Fruit fly (Drosophila melanogaster): Measurements from ENCODE around the gene Naa60.
A peak's percentile ranks its signal among the peaks of the same experiment; 100 is the strongest.

Gene Naa60

DNA sequence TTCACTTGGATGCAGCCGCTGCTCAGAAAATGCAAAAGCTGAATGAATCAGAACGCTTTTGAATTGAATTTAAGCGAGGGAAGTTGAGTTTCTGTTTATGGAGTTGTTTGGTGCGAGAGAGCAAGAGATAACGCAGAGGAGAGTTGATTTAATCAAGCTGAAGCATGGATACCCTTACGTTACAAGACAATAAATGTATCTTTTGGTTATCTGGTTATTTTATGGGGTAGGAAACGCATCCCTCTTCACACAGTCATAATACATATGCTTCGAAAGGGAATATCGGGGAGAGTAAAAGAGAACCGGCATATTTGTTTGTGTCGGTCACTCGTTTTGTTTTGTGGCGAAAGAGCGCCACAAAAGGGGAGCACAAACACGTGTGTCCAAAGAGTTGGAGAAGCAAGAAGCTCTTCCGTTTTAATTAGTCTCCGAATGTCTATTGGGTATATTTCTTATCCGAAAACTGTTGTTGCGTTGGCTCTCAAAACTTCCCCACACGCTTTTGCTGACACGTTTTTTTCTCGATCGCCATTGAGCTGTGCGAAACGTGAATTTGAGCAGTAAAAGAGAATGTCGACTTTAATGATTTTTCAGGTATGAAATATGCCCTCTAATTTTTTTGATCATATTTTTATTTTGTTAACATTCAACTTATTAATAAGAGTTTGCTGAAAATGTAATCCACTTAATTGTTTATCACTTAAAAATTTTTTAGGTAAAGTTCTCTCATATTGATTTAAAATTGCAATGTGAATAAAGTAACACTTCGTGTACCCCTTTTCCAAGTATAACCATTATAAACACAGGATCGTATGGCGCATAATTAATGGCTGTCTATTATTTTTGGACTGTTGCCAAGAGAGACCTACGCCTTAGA, 29.8 kb upstream of the Naa60 start, which contains the start of gene Prps (continued):
- TF ChIP-seq CG8765 (GFP tag; IDR thresholded peaks at IDR 0.05) (peak; percentile 58; the same call in 1 of the 2 replicates), ATbp (GFP tag; optimal IDR thresholded peaks at IDR 0.05) (peak; percentile 55), tio (GFP tag; optimal IDR thresholded peaks at IDR 0.05) (no peak), CG1602 (GFP tag; optimal IDR thresholded peaks at IDR 0.05) (peak; percentile 46), Nf-YA (GFP tag; IDR thresholded peaks at IDR 0.05) (no peak; the same call in 1 of the 2 replicates), lmd (GFP tag; IDR thresholded peaks at IDR 0.05) (peak; percentile 80), Blimp-1 (GFP tag; optimal IDR thresholded peaks at IDR 0.05) (peak; percentile 72), dan (GFP tag; IDR thresholded peaks at IDR 0.05) (no peak), CG2202 (tag; optimal IDR thresholded peaks at IDR 0.05) (no peak), CG2116 (GFP tag; optimal IDR thresholded peaks at IDR 0.05) (no peak), ERR (GFP tag; optimal IDR thresholded peaks at IDR 0.05) (peak; percentile 72), cas (GFP tag; IDR thresholded peaks at IDR 0.05) (peak; percentile 53; the same call in 1 of the 2 replicates), CG3407 (GFP tag; optimal IDR thresholded peaks at IDR 0.05) (no peak), Vsx1 (GFP tag; optimal IDR thresholded peaks at IDR 0.05) (peak; percentile 48), wdn (GFP tag; IDR thresholded peaks at IDR 0.05) (peak; percentile 48; the same call in 1 of the 2 replicates), CG13775 (GFP tag; optimal IDR thresholded peaks at IDR 0.05) (peak; percentile 51), stc (GFP tag; IDR thresholded peaks at IDR 0.05) (peak; percentile 79), CG18599 (GFP tag; optimal IDR thresholded peaks at IDR 0.05) (peak; percentile 89), run (tag; optimal IDR thresholded peaks at IDR 0.05) (peak; percentile 59), fru (optimal IDR thresholded peaks at IDR 0.05) (no peak), Rx (GFP tag; IDR thresholded peaks at IDR 0.05) (peak; percentile 66), CG15514 (GFP tag; optimal IDR thresholded peaks at IDR 0.05) (peak; percentile 74), CG5953 (GFP tag; IDR thresholded peaks at IDR 0.05) (peak; percentile 61), Doc3 (GFP tag; IDR thresholded peaks at IDR 0.05; ENCODE audit: partially characterized antibody) (0 out of 3 replicates have a peak, but pooled peaks have one; percentile 32), pnt (GFP tag; optimal IDR thresholded peaks at IDR 0.05) (peak; percentile 74), Sin3A (optimal IDR thresholded peaks at IDR 0.05) (no peak), HmgD (GFP tag; optimal IDR thresholded peaks at IDR 0.05) (no peak), tgo (GFP tag; IDR thresholded peaks at IDR 0.05) (peak; percentile 80), unpg (GFP tag; optimal IDR thresholded peaks at IDR 0.05) (peak; percentile 80), nerfin-2 (GFP tag; IDR thresholded peaks at IDR 0.05; ENCODE audit: partially characterized antibody) (no peak), CG31365 (tag; optimal IDR thresholded peaks at IDR 0.05) (peak; percentile 81), CG18011 (GFP tag; optimal IDR thresholded peaks at IDR 0.05) (peak; percentile 53), CG13296 (GFP tag; optimal IDR thresholded peaks at IDR 0.05) (peak; percentile 79), Camta (GFP tag; optimal IDR thresholded peaks at IDR 0.05) (peak; percentile 65), fd64A (GFP tag; optimal IDR thresholded peaks at IDR 0.05) (peak; percentile 40), Stat92E (GFP tag; optimal IDR thresholded peaks at IDR 0.05) (peak in 1 of 3 experiments; percentile 68), CG6175 (GFP tag; IDR thresholded peaks at IDR 0.05) (peak; percentile 77; the same call in 2 of the 3 replicates), Dll (GFP tag; IDR thresholded peaks at IDR 0.05; ENCODE audit: partially characterized antibody) (0 out of 4 replicates have a peak, but pooled peaks have one; percentile 30), CG9437 (GFP tag; optimal IDR thresholded peaks at IDR 0.05) (peak; percentile 18), CG9797 (GFP tag; optimal IDR thresholded peaks at IDR 0.05) (no peak), CrebB (tag; optimal IDR thresholded peaks at IDR 0.05) (peak; percentile 84), Dad (GFP tag; optimal IDR thresholded peaks at IDR 0.05) (peak; percentile 46), Fer3 (tag; optimal IDR thresholded peaks at IDR 0.05) (peak; percentile 83), ac (GFP tag; optimal IDR thresholded peaks at IDR 0.05) (no peak), CG11398 (GFP tag; optimal IDR thresholded peaks at IDR 0.05) (peak; percentile 16), CG8089 (GFP tag; optimal IDR thresholded peaks at IDR 0.05) (peak; percentile 59), vvl (GFP tag; IDR thresholded peaks at IDR 0.05) (peak; percentile 95), crc (GFP tag; optimal IDR thresholded peaks at IDR 0.05) (peak; percentile 67)
